Worm (Caenorhabditis elegans) whole organism, L1 larva: ENCODE measurements around the gene W09B6.4.

Experiments
- C34B4.2 ChIP-seq: sonication (generic microtip); optimal IDR thresholded peaks from 2 replicates; lab custom pipeline; 2017; ENCODE audit warnings: mild to moderate bottlenecking, missing genetic modification characterization, missing compliant biosample characterization
- alr-1 ChIP-seq: fragments of 200-800 bp; sonication (Bioruptor generic); optimal IDR thresholded peaks from 2 replicates; lab custom pipeline; 2018; ENCODE audit warnings: borderline replicate concordance, mild to moderate bottlenecking, missing genetic modification characterization, missing compliant biosample characterization
- ceh-82 ChIP-seq, 3 experiments: fragments of 150-350 bp in 1 of 3; sonication (generic microtip) in 2 of 3; optimal IDR thresholded peaks; 2 replicates each; lab custom pipeline; 2014 to 2017; ENCODE audit warnings: missing biosample characterization in 3 of 3, missing genetic modification characterization in 3 of 3
- ceh-90 ChIP-seq: sonication (generic microtip); optimal IDR thresholded peaks from 2 replicates; lab custom pipeline; 2016; ENCODE audit warnings: missing genetic modification characterization, missing compliant biosample characterization
- ces-1 ChIP-seq: fragments of 150-350 bp; optimal IDR thresholded peaks from 2 replicates; lab custom pipeline; 2014; ENCODE audit warnings: missing biosample characterization, missing genetic modification reagents, missing genetic modification characterization
- dpl-1 ChIP-seq, 3 experiments: fragments of 150-350 bp in 2 of 3; sonication (generic microtip) in 1 of 3; optimal IDR thresholded peaks; 2 replicates each; lab custom pipeline; 2014 to 2017; ENCODE audit warnings: missing biosample characterization in 3 of 3, missing genetic modification characterization in 3 of 3, missing genetic modification reagents in 3 of 3
- efl-1 ChIP-seq, 4 experiments: fragments of 150-350 bp; optimal IDR thresholded peaks in 3 of 4; peaks in 1 of 4; 1 replicate in 1 of 4; 2 replicates in 3 of 4; lab custom pipeline; 2014; ENCODE audit warnings: missing biosample characterization in 2 of 4, missing genetic modification characterization in 2 of 4, missing genetic modification reagents in 2 of 4
- egl-13 ChIP-seq: sonication (generic microtip); optimal IDR thresholded peaks from 2 replicates; lab custom pipeline; 2016; ENCODE audit warnings: missing genotype, missing genetic modification reagents, missing genetic modification characterization, missing compliant biosample characterization
- elt-2 ChIP-seq: sonication (generic microtip); optimal IDR thresholded peaks from 2 replicates; lab custom pipeline; 2016; ENCODE audit warnings: missing genetic modification characterization, mild to moderate bottlenecking, inconsistent platforms, missing compliant biosample characterization, missing genetic modification reagents
- hlh-17 ChIP-seq: fragments of 200-800 bp; sonication (Bioruptor generic); optimal IDR thresholded peaks from 2 replicates; lab custom pipeline; 2018; ENCODE audit warnings: missing genetic modification characterization, mild to moderate bottlenecking, missing compliant biosample characterization, moderate library complexity, borderline replicate concordance
- irx-1 ChIP-seq: sonication (generic microtip); optimal IDR thresholded peaks from 2 replicates; lab custom pipeline; 2016; ENCODE audit warnings: missing genetic modification characterization, missing compliant biosample characterization
- isw-1 ChIP-seq: fragments of 200-800 bp; sonication (Bioruptor generic); IDR thresholded peaks from 2 replicates; pipeline ENCODE4 v1.3.6; 2022; ENCODE audit warnings: missing genetic modification characterization, missing compliant biosample characterization
- jun-1 ChIP-seq: fragments of 150-350 bp; optimal IDR thresholded peaks from 2 replicates; lab custom pipeline; 2014; ENCODE audit warnings: missing biosample characterization, missing genetic modification reagents, missing genetic modification characterization
- lin-13 ChIP-seq: fragments of 150-350 bp; optimal IDR thresholded peaks from 2 replicates; lab custom pipeline; 2014; ENCODE audit warnings: missing biosample characterization, missing genetic modification reagents, missing genetic modification characterization
- lin-15B ChIP-seq: fragments of 150-350 bp; sonication (generic microtip); optimal IDR thresholded peaks from 3 replicates; lab custom pipeline; 2014; ENCODE audit warnings: missing biosample characterization, missing genetic modification characterization
- lin-35 ChIP-seq, 2 experiments: fragments of 150-350 bp; optimal IDR thresholded peaks; 2 replicates each; lab custom pipeline; 2014; ENCODE audit warnings: missing biosample characterization in 2 of 2, missing genetic modification characterization in 2 of 2, missing genetic modification reagents in 2 of 2
- mdl-1 ChIP-seq, 2 experiments: fragments of 150-350 bp; optimal IDR thresholded peaks; 2 replicates each; lab custom pipeline; 2014 to 2017; ENCODE audit warnings: missing biosample characterization in 2 of 2, missing genetic modification characterization in 2 of 2, inconsistent platforms in 1 of 2
- mep-1 ChIP-seq: fragments of 150-350 bp; optimal IDR thresholded peaks from 2 replicates; lab custom pipeline; 2014; ENCODE audit warnings: missing biosample characterization, missing genetic modification characterization
- nhr-11 ChIP-seq: fragments of 150-350 bp; optimal IDR thresholded peaks from 2 replicates; lab custom pipeline; 2014; ENCODE audit warnings: missing biosample characterization, missing genetic modification characterization
- nhr-12 ChIP-seq: sonication (generic microtip); optimal IDR thresholded peaks from 2 replicates; lab custom pipeline; 2017; ENCODE audit warnings: missing biosample characterization, missing genetic modification characterization
- nhr-20 ChIP-seq: sonication (generic microtip); optimal IDR thresholded peaks from 2 replicates; lab custom pipeline; 2016; ENCODE audit warnings: mild to moderate bottlenecking, missing genetic modification characterization, missing compliant biosample characterization
- nhr-237 ChIP-seq: fragments of 150-350 bp; optimal IDR thresholded peaks from 2 replicates; lab custom pipeline; 2014; ENCODE audit warnings: missing biosample characterization, missing genetic modification characterization
- nhr-47 ChIP-seq: sonication (generic microtip); optimal IDR thresholded peaks from 2 replicates; lab custom pipeline; 2016; ENCODE audit warnings: mild to moderate bottlenecking, missing genetic modification characterization, moderate library complexity, missing compliant biosample characterization
- nhr-71 ChIP-seq: sonication (generic microtip); optimal IDR thresholded peaks from 2 replicates; lab custom pipeline; 2016; ENCODE audit warnings: mild to moderate bottlenecking, missing genetic modification characterization, moderate library complexity, missing compliant biosample characterization
- nhr-76 ChIP-seq: sonication (generic microtip); optimal IDR thresholded peaks from 2 replicates; lab custom pipeline; 2017; ENCODE audit warnings: missing biosample characterization, missing genetic modification characterization
- nhr-77 ChIP-seq: fragments of 150-350 bp; optimal IDR thresholded peaks from 2 replicates; lab custom pipeline; 2014; ENCODE audit warnings: missing biosample characterization, missing genetic modification characterization
- nhr-84 ChIP-seq: sonication (generic microtip); optimal IDR thresholded peaks from 2 replicates; lab custom pipeline; 2017; ENCODE audit warnings: missing biosample characterization, missing genetic modification characterization
- nhr-85 ChIP-seq: sonication (generic microtip); peaks from one replicate; lab custom pipeline; 2016; ENCODE audit warnings: missing genetic modification characterization, inconsistent platforms, missing compliant biosample characterization
- nhr-90 ChIP-seq: sonication (generic microtip); optimal IDR thresholded peaks from 2 replicates; lab custom pipeline; 2016; ENCODE audit warnings: mild to moderate bottlenecking, missing genetic modification characterization, missing compliant biosample characterization; ENCODE audit not compliant: poor library complexity
- pag-3 ChIP-seq: sonication (generic microtip); optimal IDR thresholded peaks from 2 replicates; lab custom pipeline; 2017; ENCODE audit warnings: missing genetic modification characterization, mild to moderate bottlenecking, missing compliant biosample characterization, antibody characterized with exemption, borderline replicate concordance; ENCODE audit not compliant: insufficient read depth
- pqm-1 ChIP-seq: sonication (generic microtip); optimal IDR thresholded peaks from 3 replicates; lab custom pipeline; 2017; ENCODE audit warnings: missing biosample characterization, missing genetic modification characterization
- rnt-1 ChIP-seq: sonication (generic microtip); optimal IDR thresholded peaks from 2 replicates; lab custom pipeline; 2016; ENCODE audit warnings: mild to moderate bottlenecking, missing genetic modification characterization, moderate library complexity, missing compliant biosample characterization
- snpc-4 ChIP-seq: fragments of 150-350 bp; optimal IDR thresholded peaks from 2 replicates; lab custom pipeline; 2014; ENCODE audit warnings: missing biosample characterization, missing genetic modification characterization
- sptf-1 ChIP-seq: fragments of 150-350 bp; optimal IDR thresholded peaks from 2 replicates; lab custom pipeline; 2014; ENCODE audit warnings: missing biosample characterization, missing genetic modification characterization
- unc-130 ChIP-seq: fragments of 150-350 bp; optimal IDR thresholded peaks from 2 replicates; lab custom pipeline; 2017; ENCODE audit warnings: missing biosample characterization, missing genetic modification characterization, inconsistent platforms
- unc-62 ChIP-seq: fragments of 150-350 bp; optimal IDR thresholded peaks from 2 replicates; lab custom pipeline; 2014; ENCODE audit warnings: missing biosample characterization, missing genetic modification reagents, missing genetic modification characterization
- vab-15 ChIP-seq: sonication (generic microtip); optimal IDR thresholded peaks from 2 replicates; lab custom pipeline; 2017; ENCODE audit warnings: missing genotype, mild to moderate bottlenecking, missing genetic modification characterization, missing compliant biosample characterization
- xbp-1 ChIP-seq: sonication (generic microtip); optimal IDR thresholded peaks from 2 replicates; lab custom pipeline; 2016; ENCODE audit warnings: missing genetic modification characterization, missing compliant biosample characterization
- zag-1 ChIP-seq: fragments of 150-350 bp; optimal IDR thresholded peaks from 2 replicates; lab custom pipeline; 2014; ENCODE audit warnings: missing biosample characterization, missing genetic modification characterization
- ztf-11 ChIP-seq, 2 experiments: sonication (generic microtip); optimal IDR thresholded peaks; 2 replicates each; lab custom pipeline; 2016 to 2017; ENCODE audit warnings: missing genetic modification characterization in 2 of 2, missing biosample characterization in 1 of 2, missing compliant biosample characterization in 1 of 2

W09B6.4 gene

ce11 chrII:1130241-1130640, 10.4 kb downstream of the W09B6.4 start:
- TF ChIP-seq nhr-77 (no peak), nhr-76 (tag; lab: Kevin White, UChicago) (no peak), irx-1 (tag; lab: Kevin White, UChicago) (no peak), lin-15B (tag; lab: Kevin White, UChicago) (no peak), lin-13 (GFP tag; lab: Kevin White, UChicago) (no peak), nhr-85 (tag; lab: Kevin White, UChicago) (peak; percentile 9), jun-1 (tag; lab: Kevin White, UChicago) (no peak), nhr-71 (tag; lab: Kevin White, UChicago) (no peak)

ce11 chrII:1127676-1128075, 13.0 kb downstream of the W09B6.4 start, which contains the start of gene taf-6.1:
taf-6.1 (plus strand) TSS chrII:1127976.
- no peak for TF ChIP-seq mdl-1 (tag; optimal IDR thresholded peaks at IDR 0.05; lab: Kevin White, UChicago)
- TF ChIP-seq nhr-11 (tag; lab: Kevin White, UChicago) = no peak
- TF ChIP-seq unc-62 (GFP tag; lab: Kevin White, UChicago) = no peak
- TF ChIP-seq xbp-1 (tag; lab: Kevin White, UChicago) = no peak
- TF ChIP-seq nhr-77 = no peak
- TF ChIP-seq egl-13 (tag; lab: Kevin White, UChicago) = no peak
- no peak for TF ChIP-seq nhr-90 (tag; lab: Kevin White, UChicago)
- no peak for TF ChIP-seq lin-13 (GFP tag; lab: Kevin White, UChicago)
- no peak for TF ChIP-seq nhr-84 (tag; lab: Kevin White, UChicago)

ce11 chrII:1126472-1126871, 14.2 kb downstream of the W09B6.4 start:
- TF ChIP-seq unc-130 (tag; lab: Kevin White, UChicago) = no peak
- TF ChIP-seq nhr-12 = no peak
- TF ChIP-seq ces-1 (GFP tag; lab: Kevin White, UChicago) = no peak
- TF ChIP-seq alr-1 = no peak
- TF ChIP-seq irx-1 (tag; lab: Kevin White, UChicago) = no peak
- no peak for TF ChIP-seq nhr-237 (tag; lab: Kevin White, UChicago)
- no peak for TF ChIP-seq pqm-1 (tag; lab: Kevin White, UChicago)
- TF ChIP-seq unc-62 (GFP tag; lab: Kevin White, UChicago) = no peak
- TF ChIP-seq sptf-1 (tag; lab: Kevin White, UChicago) = no peak
- TF ChIP-seq ceh-82 (tag; optimal IDR thresholded peaks at IDR 0.05; lab: Kevin White, UChicago) = no peak
- no peak for TF ChIP-seq zag-1
- no peak for TF ChIP-seq C34B4.2 (tag; lab: Kevin White, UChicago)
- no peak for TF ChIP-seq nhr-47
- no peak for TF ChIP-seq nhr-85 (tag; lab: Kevin White, UChicago)
- no peak for TF ChIP-seq ceh-90 (tag; lab: Kevin White, UChicago)
- no peak for TF ChIP-seq isw-1 (GFP tag; lab: Robert Waterston, UW)
- no peak for TF ChIP-seq elt-2 (tag; lab: Kevin White, UChicago)

- TF ChIP-seq ztf-11 (tag; optimal IDR thresholded peaks at IDR 0.05; lab: Kevin White, UChicago) = no peak
- TF ChIP-seq efl-1 (optimal IDR thresholded peaks at IDR 0.05; lab: Kevin White, UChicago) = no peak
- peak in 1 of 2 experiments; percentile 84 for TF ChIP-seq efl-1 (GFP tag; optimal IDR thresholded peaks at IDR 0.05 in 1 of 2; lab: Kevin White, UChicago)
- TF ChIP-seq, all 84 proteins: peak for 1
Observed at ce11 chrII:1124757-1125156, 15.9 kb downstream of the W09B6.4 start.

- TF ChIP-seq C34B4.2 (tag; lab: Kevin White, UChicago) (no peak), nhr-47 (no peak), mep-1 (tag; lab: Kevin White, UChicago) (peak; percentile 1), unc-62 (GFP tag; lab: Kevin White, UChicago) (no peak), ceh-90 (tag; lab: Kevin White, UChicago) (peak; percentile 56), snpc-4 (tag; lab: Kevin White, UChicago) (no peak), nhr-20 (tag; lab: Kevin White, UChicago) (no peak), hlh-17 (GFP tag; lab: Kevin White, UChicago) (no peak), lin-35 (GFP tag; optimal IDR thresholded peaks at IDR 0.05; lab: Kevin White, UChicago) (no peak), rnt-1 (tag; lab: Kevin White, UChicago) (peak; percentile 52), vab-15 (no peak), pag-3 (tag; lab: Kevin White, UChicago) (no peak), ces-1 (GFP tag; lab: Kevin White, UChicago) (no peak), efl-1 (optimal IDR thresholded peaks at IDR 0.05; lab: Kevin White, UChicago) (peak in 1 of 2 experiments; percentile 8), efl-1 (GFP tag; optimal IDR thresholded peaks at IDR 0.05 in 1 of 2; lab: Kevin White, UChicago) (peak; percentile 38 to 82), alr-1 (no peak), dpl-1 (GFP tag; optimal IDR thresholded peaks at IDR 0.05; lab: Kevin White, UChicago) (peak in 1 of 3 experiments; percentile 28)
Observed at ce11 chrII:1123208-1123607, 17.4 kb downstream of the W09B6.4 start, which contains the start of the genes sut-1 and eri-3. sut-1 (minus strand) TSS chrII:1123265. eri-3 (plus strand) TSS chrII:1123534.
